Fruit fly (Drosophila melanogaster): ENCODE measurements around the gene CG14137.
A peak's percentile ranks its signal among the peaks of the same experiment; 100 is the strongest.

Gene CG14137

DNA sequence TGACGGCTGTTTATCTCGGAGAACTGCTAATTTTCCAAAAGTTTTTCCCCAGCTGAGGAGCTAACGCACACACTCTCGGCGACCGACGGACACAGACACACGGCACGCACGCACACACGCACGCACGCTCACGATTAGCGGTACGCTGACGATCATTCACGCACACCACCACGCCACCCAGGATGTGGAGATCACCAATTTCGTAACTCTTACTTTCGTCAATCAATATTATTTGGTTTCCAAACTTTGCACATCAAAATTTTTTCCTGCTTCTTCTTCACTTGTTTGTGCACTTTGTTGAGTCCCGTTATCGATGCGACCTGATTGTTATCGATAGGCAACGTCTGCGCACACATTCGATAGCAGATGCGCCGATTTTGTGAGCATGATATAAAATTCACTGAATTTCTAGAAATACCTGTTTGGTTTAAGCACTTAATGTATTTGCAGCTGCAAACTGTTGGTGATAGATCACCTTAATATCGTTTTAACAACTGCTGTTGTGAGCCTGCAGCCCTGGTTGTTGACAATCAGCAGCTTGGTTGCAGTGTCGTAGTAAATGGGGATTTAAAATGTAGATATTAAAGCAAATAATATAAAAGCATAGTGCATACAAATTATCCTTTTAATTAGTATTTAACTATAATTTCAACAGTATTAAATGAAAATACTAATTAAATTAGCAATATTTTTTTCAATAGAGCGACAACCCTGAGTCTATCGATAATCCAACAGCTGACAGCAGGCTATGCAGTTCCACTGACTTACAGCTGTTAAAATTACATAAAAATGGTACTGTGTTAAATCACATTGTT, 37.7 kb downstream of the CG14137 start, which contains the start of the genes CG7394 and Mob2 (continued):
- TF ChIP-seq H2.0 (GFP tag; IDR thresholded peaks at IDR 0.05) (peak; percentile 92), HmgZ (tag; optimal IDR thresholded peaks at IDR 0.05) (peak; percentile 92), Gug (GFP tag; IDR thresholded peaks at IDR 0.05) (peak; percentile 87; the same call in 3 of the 4 replicates), B-H1 (GFP tag; IDR thresholded peaks at IDR 0.05) (peak; percentile 85), ind (GFP tag; optimal IDR thresholded peaks at IDR 0.05) (peak; percentile 90), MTF-1 (GFP tag; optimal IDR thresholded peaks at IDR 0.05; ENCODE audit: borderline replicate concordance) (peak; percentile 76), eve (GFP tag; optimal IDR thresholded peaks at IDR 0.05) (peak; percentile 30 to 95), Dref (GFP tag; IDR thresholded peaks at IDR 0.05) (peak; percentile 75), CG16779 (GFP tag; IDR thresholded peaks at IDR 0.05) (peak; percentile 90), tll (GFP tag; optimal IDR thresholded peaks at IDR 0.05) (peak in 1 of 2 experiments; percentile 40), CG33557 (GFP tag; optimal IDR thresholded peaks at IDR 0.05) (peak; percentile 71), danr (GFP tag; IDR thresholded peaks at IDR 0.05) (peak; percentile 44), ssp (GFP tag; IDR thresholded peaks at IDR 0.05) (peak; percentile 77), CG4854 (GFP tag; optimal IDR thresholded peaks at IDR 0.05) (peak; percentile 87), CG3163 (GFP tag; optimal IDR thresholded peaks at IDR 0.05) (peak; percentile 66), CG18619 (GFP tag; optimal IDR thresholded peaks at IDR 0.05) (peak; percentile 75), TFAM (GFP tag; optimal IDR thresholded peaks at IDR 0.05) (no peak), gcm (GFP tag; optimal IDR thresholded peaks at IDR 0.05) (peak; percentile 74), pan (optimal IDR thresholded peaks at IDR 0.05) (no peak), pan (GFP tag; optimal IDR thresholded peaks at IDR 0.05 in 1 of 2, IDR thresholded peaks at IDR 0.05 in 1 of 2) (peak; percentile 56 to 91), vfl (GFP tag; optimal IDR thresholded peaks at IDR 0.05) (peak; percentile 55), schlank (tag; optimal IDR thresholded peaks at IDR 0.05) (peak; percentile 65), CG12104 (GFP tag; optimal IDR thresholded peaks at IDR 0.05) (peak; percentile 73), tio (GFP tag; optimal IDR thresholded peaks at IDR 0.05) (peak; percentile 87), CG4617 (GFP tag; optimal IDR thresholded peaks at IDR 0.05; ENCODE audit: borderline replicate concordance) (peak; percentile 85), Aef1 (GFP tag; IDR thresholded peaks at IDR 0.05) (peak; percentile 90), so (GFP tag; IDR thresholded peaks at IDR 0.05) (peak; percentile 79; the same call in 2 of the 3 replicates), CG31365 (tag; optimal IDR thresholded peaks at IDR 0.05) (peak; percentile 57), bowl (GFP tag; IDR thresholded peaks at IDR 0.05) (peak; percentile 80), Fer2 (tag; optimal IDR thresholded peaks at IDR 0.05) (peak; percentile 84), CG8388 (GFP tag; optimal IDR thresholded peaks at IDR 0.05) (peak; percentile 81), unpg (GFP tag; optimal IDR thresholded peaks at IDR 0.05) (peak; percentile 88), CG17829 (tag; optimal IDR thresholded peaks at IDR 0.05) (peak; percentile 88), CG10274 (GFP tag; optimal IDR thresholded peaks at IDR 0.05) (peak; percentile 58), CG18764 (GFP tag; optimal IDR thresholded peaks at IDR 0.05) (peak; percentile 88), hbn (GFP tag; IDR thresholded peaks at IDR 0.05; ENCODE audit: partially characterized antibody) (peak; percentile 81; the same call in 1 of the 2 replicates), CG11696 (GFP tag; IDR thresholded peaks at IDR 0.05) (peak; percentile 52; the same call in 1 of the 2 replicates), CG16813 (GFP tag; IDR thresholded peaks at IDR 0.05; ENCODE audit: partially characterized antibody) (peak; percentile 89), CG18599 (GFP tag; optimal IDR thresholded peaks at IDR 0.05) (peak; percentile 87), kah (GFP tag; optimal IDR thresholded peaks at IDR 0.05) (peak; percentile 43), CG4360 (GFP tag; IDR thresholded peaks at IDR 0.05) (peak; percentile 63), CG7271 (tag; optimal IDR thresholded peaks at IDR 0.05) (peak; percentile 68), Awh (GFP tag; IDR thresholded peaks at IDR 0.05) (peak; percentile 83), CG6813 (GFP tag; optimal IDR thresholded peaks at IDR 0.05) (peak; percentile 72), CG4820 (GFP tag; optimal IDR thresholded peaks at IDR 0.05) (peak; percentile 88), zfh2 (GFP tag; optimal IDR thresholded peaks at IDR 0.05) (peak; percentile 80), btn (GFP tag; optimal IDR thresholded peaks at IDR 0.05) (peak; percentile 67), bab2 (GFP tag; optimal IDR thresholded peaks at IDR 0.05) (peak; percentile 88)

All from whole organism, embryonic.